Fruit fly (Drosophila melanogaster) whole organism, embryonic: ENCODE measurements around the gene Usp30.

Experiments used
- Bdp1 ChIP-seq: fragments of 200-800 bp; sonication (Bioruptor generic); optimal IDR thresholded peaks from 3 replicates; lab custom pipeline; 2016; ENCODE audit warnings: missing biosample characterization, missing genetic modification characterization
- CG11560 ChIP-seq: fragments of 200-800 bp; sonication (Bioruptor generic); IDR thresholded peaks from 3 replicates; pipeline ENCODE4 v1.3.6; 2022; ENCODE audit warnings: missing biosample characterization, missing genetic modification characterization
- CG12219 ChIP-seq: fragments of 200-800 bp; sonication (Bioruptor generic); optimal IDR thresholded peaks from 3 replicates; lab custom pipeline; 2018; ENCODE audit warnings: missing biosample characterization, mild to moderate bottlenecking, missing genetic modification characterization
- CG12236 ChIP-seq: fragments of 200-800 bp; sonication (Bioruptor generic); optimal IDR thresholded peaks from 2 replicates; lab custom pipeline; 2016; ENCODE audit warnings: missing biosample characterization, missing genetic modification characterization
- CG13775 ChIP-seq: fragments of 200-800 bp; sonication (Bioruptor generic); optimal IDR thresholded peaks from 3 replicates; lab custom pipeline; 2017; ENCODE audit warnings: missing biosample characterization, mild to moderate bottlenecking, missing genetic modification characterization
- CG14050 ChIP-seq: fragments of 200-800 bp; sonication (Bioruptor generic); IDR thresholded peaks from 3 replicates; pipeline ENCODE4 v1.3.6; 2022; ENCODE audit warnings: missing biosample characterization, missing genetic modification characterization
- CG15269 ChIP-seq: fragments of 200-800 bp; sonication (Bioruptor generic); optimal IDR thresholded peaks from 2 replicates; lab custom pipeline; 2018; ENCODE audit warnings: missing biosample characterization, mild to moderate bottlenecking, missing genetic modification characterization, moderate library complexity
- CG16779 ChIP-seq: fragments of 200-800 bp; sonication (Bioruptor generic); IDR thresholded peaks from 2 replicates; pipeline ENCODE4 v1.3.6; 2022; ENCODE audit warnings: missing biosample characterization, missing genetic modification characterization
- CG17328 ChIP-seq: fragments of 200-800 bp; sonication (Bioruptor generic); IDR thresholded peaks from 2 replicates; pipeline ENCODE4 v1.3.6; 2022; ENCODE audit warnings: missing biosample characterization, missing genetic modification characterization
- CG17802 ChIP-seq: fragments of 200-800 bp; sonication (Bioruptor generic); optimal IDR thresholded peaks from 2 replicates; lab custom pipeline; 2018; ENCODE audit warnings: missing biosample characterization, mild to moderate bottlenecking, missing genetic modification characterization, moderate library complexity
- CG17912 ChIP-seq: fragments of 200-800 bp; sonication (Bioruptor generic); optimal IDR thresholded peaks from 2 replicates; lab custom pipeline; 2018; ENCODE audit warnings: missing biosample characterization, mild to moderate bottlenecking, missing genetic modification characterization
- CG2712 ChIP-seq: fragments of 200-800 bp; optimal IDR thresholded peaks from 3 replicates; lab custom pipeline; 2019; ENCODE audit warnings: missing biosample characterization, mild to moderate bottlenecking, missing genetic modification characterization, moderate library complexity
- CG2889 ChIP-seq: fragments of 200-800 bp; sonication (Bioruptor generic); IDR thresholded peaks from 3 replicates; pipeline ENCODE4 v1.3.6; 2022; ENCODE audit warnings: missing biosample characterization, missing genetic modification characterization
- CG43689 ChIP-seq: fragments of 200-800 bp; sonication (Bioruptor generic); IDR thresholded peaks from 2 replicates; pipeline ENCODE4 v1.3.6; 2022; ENCODE audit warnings: missing biosample characterization, missing genetic modification characterization
- CG4424 ChIP-seq: fragments of 200-800 bp; sonication (Bioruptor generic); optimal IDR thresholded peaks from 3 replicates; lab custom pipeline; 2016; ENCODE audit warnings: missing biosample characterization, missing genetic modification characterization
- CG6813 ChIP-seq: fragments of 200-800 bp; sonication (Bioruptor generic); optimal IDR thresholded peaks from 2 replicates; lab custom pipeline; 2017; ENCODE audit warnings: missing biosample characterization, missing genetic modification characterization, mild to moderate bottlenecking, moderate library complexity, missing genetic modification reagents
- CHES-1-like ChIP-seq: fragments of 200-800 bp; sonication (Bioruptor generic); optimal IDR thresholded peaks from 2 replicates; lab custom pipeline; 2016; ENCODE audit warnings: missing biosample characterization, missing genetic modification characterization
- Chrac-16 ChIP-seq: fragments of 200-800 bp; sonication (Bioruptor generic); optimal IDR thresholded peaks from 3 replicates; lab custom pipeline; 2016; ENCODE audit warnings: missing biosample characterization, missing genetic modification characterization
- Fer1 ChIP-seq: fragments of 200-800 bp; sonication (Bioruptor generic); optimal IDR thresholded peaks from 2 replicates; lab custom pipeline; 2017; ENCODE audit warnings: missing biosample characterization, mild to moderate bottlenecking, missing genetic modification characterization
- Fer2 ChIP-seq: fragments of 200-800 bp; sonication (Bioruptor generic); optimal IDR thresholded peaks from 2 replicates; lab custom pipeline; 2018; ENCODE audit warnings: missing biosample characterization, mild to moderate bottlenecking, missing genetic modification characterization, moderate library complexity
- HLH3B ChIP-seq: fragments of 200-800 bp; sonication (Bioruptor generic); IDR thresholded peaks from 2 replicates; pipeline ENCODE4 v1.3.6; 2022; ENCODE audit warnings: missing biosample characterization, missing genetic modification characterization
- Hmr ChIP-seq: fragments of 200-800 bp; sonication (Bioruptor generic); optimal IDR thresholded peaks from 3 replicates; lab custom pipeline; 2017; ENCODE audit warnings: mild to moderate bottlenecking, missing biosample characterization, missing genetic modification reagents, missing genetic modification characterization
- Kr ChIP-seq: fragments of 200-800 bp; sonication (Bioruptor generic); optimal IDR thresholded peaks from 2 replicates; lab custom pipeline; 2017; ENCODE audit warnings: missing biosample characterization, mild to moderate bottlenecking, missing genetic modification characterization
- Med ChIP-seq: fragments of 200-800 bp; sonication (Bioruptor generic); peaks from one replicate; lab custom pipeline; 2016; ENCODE audit warnings: missing biosample characterization, missing genetic modification characterization, mild to moderate bottlenecking, inconsistent platforms, moderate library complexity
- Poxn ChIP-seq: fragments of 200-800 bp; sonication (Bioruptor generic); IDR thresholded peaks from 2 replicates; pipeline ENCODE4 v1.3.6; 2022; ENCODE audit warnings: missing biosample characterization, missing genetic modification characterization
- Six4 ChIP-seq: fragments of 200-800 bp; sonication (Bioruptor generic); optimal IDR thresholded peaks from 2 replicates; lab custom pipeline; 2016; ENCODE audit warnings: missing biosample characterization, missing genetic modification characterization
- Sry-β ChIP-seq: fragments of 200-800 bp; sonication (Bioruptor generic); optimal IDR thresholded peaks from 2 replicates; lab custom pipeline; 2018; ENCODE audit warnings: missing biosample characterization, mild to moderate bottlenecking, missing genetic modification characterization, moderate library complexity
- Trl ChIP-seq, 3 experiments: fragments of >200 bp in 2 of 3; fragments of 200-800 bp in 1 of 3; sonication (Bioruptor generic) in 1 of 3; optimal IDR thresholded peaks; 2 replicates in 1 of 3; 3 replicates in 2 of 3; lab custom pipeline; 2016 to 2017; ENCODE audit warnings: missing biosample characterization in 1 of 3, missing genetic modification characterization in 1 of 3
- Vsx1 ChIP-seq: fragments of 200-800 bp; sonication (Bioruptor generic); optimal IDR thresholded peaks from 2 replicates; lab custom pipeline; 2017; ENCODE audit warnings: missing biosample characterization, mild to moderate bottlenecking, missing genetic modification characterization, missing genetic modification reagents
- br ChIP-seq: fragments of >200 bp; optimal IDR thresholded peaks from 2 replicates; lab custom pipeline; 2017
- cg ChIP-seq: fragments of 200-800 bp; sonication (Bioruptor generic); optimal IDR thresholded peaks from 3 replicates; lab custom pipeline; 2019; ENCODE audit warnings: missing biosample characterization, mild to moderate bottlenecking, missing genetic modification characterization, moderate library complexity
- chif ChIP-seq, 2 experiments: fragments of 200-800 bp; sonication (Bioruptor generic); optimal IDR thresholded peaks; 3 replicates each; lab custom pipeline; 2016; ENCODE audit warnings: missing biosample characterization in 2 of 2, missing genetic modification characterization in 2 of 2
- dpn ChIP-seq, 2 experiments: fragments of 200-800 bp; sonication (Bioruptor generic); optimal IDR thresholded peaks; 3 replicates each; lab custom pipeline; 2016; ENCODE audit warnings: missing biosample characterization in 2 of 2, missing genetic modification characterization in 2 of 2
- emc ChIP-seq: fragments of 200-800 bp; sonication (Bioruptor generic); optimal IDR thresholded peaks from 2 replicates; lab custom pipeline; 2016; ENCODE audit warnings: missing biosample characterization, missing genetic modification characterization
- ftz-f1 ChIP-seq: fragments of 200-800 bp; sonication (Bioruptor generic); optimal IDR thresholded peaks from 2 replicates; lab custom pipeline; 2016; ENCODE audit warnings: missing biosample characterization, missing genetic modification characterization
- fu2 ChIP-seq: fragments of 200-800 bp; sonication (Bioruptor generic); optimal IDR thresholded peaks from 2 replicates; lab custom pipeline; 2016; ENCODE audit warnings: missing biosample characterization, missing genetic modification characterization
- ind ChIP-seq: fragments of 200-800 bp; sonication (Bioruptor generic); optimal IDR thresholded peaks from 3 replicates; lab custom pipeline; 2016; ENCODE audit warnings: missing biosample characterization, missing genetic modification characterization
- jigr1 ChIP-seq: fragments of 200-800 bp; sonication (Bioruptor generic); IDR thresholded peaks from 3 replicates; pipeline ENCODE4 v1.3.6; 2022; ENCODE audit warnings: missing biosample characterization, missing genetic modification characterization
- kay ChIP-seq: fragments of 200-800 bp; sonication (Bioruptor generic); optimal IDR thresholded peaks from 2 replicates; lab custom pipeline; 2016; ENCODE audit warnings: missing biosample characterization, missing genetic modification characterization
- klu ChIP-seq: fragments of 200-800 bp; sonication (Bioruptor generic); IDR thresholded peaks from 2 replicates; pipeline ENCODE4 v1.3.6; 2022; ENCODE audit warnings: missing biosample characterization, missing genetic modification characterization
- maf-S ChIP-seq: fragments of 200-800 bp; sonication (Bioruptor generic); optimal IDR thresholded peaks from 2 replicates; lab custom pipeline; 2016; ENCODE audit warnings: missing biosample characterization, missing genetic modification characterization
- mld ChIP-seq: fragments of 200-800 bp; sonication (Bioruptor generic); IDR thresholded peaks from 3 replicates; pipeline ENCODE4 v1.3.6; 2022; ENCODE audit warnings: missing biosample characterization, missing genetic modification characterization; ENCODE audit not compliant: partially characterized antibody
- nau ChIP-seq: fragments of 200-800 bp; sonication (Bioruptor generic); optimal IDR thresholded peaks from 3 replicates; lab custom pipeline; 2017; ENCODE audit warnings: missing biosample characterization, mild to moderate bottlenecking, missing genetic modification characterization, missing genetic modification reagents
- onecut ChIP-seq: fragments of 200-800 bp; sonication (Bioruptor generic); IDR thresholded peaks from 2 replicates; pipeline ENCODE4 v1.3.6; 2022; ENCODE audit warnings: missing biosample characterization, missing genetic modification characterization
- sens-2 ChIP-seq: fragments of 200-800 bp; sonication (Bioruptor generic); IDR thresholded peaks from 2 replicates; pipeline ENCODE4 v1.3.6; 2022; ENCODE audit warnings: missing biosample characterization, missing genetic modification characterization
- sisA ChIP-seq: fragments of 200-800 bp; sonication (Bioruptor generic); IDR thresholded peaks from 2 replicates; pipeline ENCODE4 v1.3.6; 2022; ENCODE audit warnings: missing biosample characterization, missing genetic modification characterization
- sr ChIP-seq: fragments of 200-800 bp; sonication (Bioruptor generic); IDR thresholded peaks from 3 replicates; pipeline ENCODE4 v1.3.6; 2022; ENCODE audit warnings: missing biosample characterization, missing genetic modification characterization
- stwl ChIP-seq: fragments of 200-800 bp; sonication (Bioruptor generic); optimal IDR thresholded peaks from 3 replicates; lab custom pipeline; 2018; ENCODE audit warnings: missing biosample characterization, mild to moderate bottlenecking, missing genetic modification characterization, moderate library complexity
- twi ChIP-seq: fragments of 200-800 bp; optimal IDR thresholded peaks from 2 replicates; lab custom pipeline; 2019; ENCODE audit warnings: missing biosample characterization, mild to moderate bottlenecking, missing genetic modification characterization, moderate library complexity
- z ChIP-seq: fragments of 200-800 bp; sonication (Bioruptor generic); IDR thresholded peaks from 3 replicates; pipeline ENCODE4 v1.3.6; 2022; ENCODE audit warnings: missing biosample characterization, missing genetic modification characterization

Usp30 gene

DNA sequence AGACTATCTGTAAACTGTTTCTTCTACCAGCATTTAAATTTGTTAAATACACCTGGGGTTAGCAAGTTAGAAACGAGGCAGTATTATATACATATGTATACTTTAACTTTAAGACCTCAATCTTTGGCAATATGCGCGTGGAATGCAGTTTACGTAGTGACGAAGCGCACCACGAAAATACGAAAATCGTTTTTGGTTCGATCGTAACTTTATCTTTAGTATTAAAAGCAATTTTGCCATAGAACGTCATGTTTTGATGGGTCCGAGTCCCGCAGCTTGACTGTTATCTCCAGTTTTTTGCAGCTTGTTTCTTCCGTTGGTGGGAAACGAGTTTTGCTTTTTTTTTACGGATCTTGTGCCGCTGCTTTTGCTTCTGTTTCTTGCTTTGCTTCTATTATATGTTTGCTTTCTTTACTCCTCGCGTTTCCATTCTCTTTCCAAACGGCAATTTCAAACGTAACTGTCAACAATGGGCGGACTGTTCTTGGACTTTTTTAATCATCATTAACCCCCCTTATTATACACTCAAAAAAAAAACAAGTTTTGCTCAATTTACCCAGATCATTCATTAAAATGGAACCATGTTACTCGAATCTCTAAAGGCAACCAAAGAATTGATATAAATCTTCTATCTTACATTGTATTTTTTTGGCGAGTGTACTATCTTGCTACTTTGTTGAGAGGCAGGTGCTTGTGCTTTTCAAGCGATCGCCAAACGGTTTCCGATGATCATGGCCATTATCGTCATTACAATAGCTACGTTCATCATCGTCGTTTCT lies 12.3 kb upstream of the Usp30 start (continued):
- no peak for TF ChIP-seq Kr (GFP tag; lab: Kevin White, UChicago)
- no peak for TF ChIP-seq CG2889
- peak; percentile 92 for TF ChIP-seq Med (GFP tag; lab: Kevin White, UChicago)
- TF ChIP-seq CG4424, result no peak
- TF ChIP-seq CG15269 (tag; lab: Kevin White, UChicago), result peak; percentile 7
- TF ChIP-seq Fer1 (GFP tag; lab: Kevin White, UChicago), result no peak
- no peak for TF ChIP-seq ftz-f1 (GFP tag; lab: Kevin White, UChicago)
- TF ChIP-seq CG17328 (GFP tag; lab: Robert Waterston, UW), result peak; percentile 39; the same call in 1 of the 2 replicates
- TF ChIP-seq Six4, result no peak
- TF ChIP-seq onecut (GFP tag; lab: Robert Waterston, UW), result no peak
- peak; percentile 24 for TF ChIP-seq CG13775 (GFP tag; lab: Kevin White, UChicago)
- TF ChIP-seq CG12236 (GFP tag; lab: Kevin White, UChicago), result no peak
- TF ChIP-seq CG6813 (GFP tag; lab: Kevin White, UChicago), result peak; percentile 35
- no peak for TF ChIP-seq CG43689 (GFP tag; lab: Robert Waterston, UW)
- peak; percentile 54 for TF ChIP-seq Hmr
- no peak for TF ChIP-seq Vsx1
- peak; percentile 47 for TF ChIP-seq maf-S (GFP tag; lab: Kevin White, UChicago)
- no peak for TF ChIP-seq mld (GFP tag; lab: Robert Waterston, UW)
- TF ChIP-seq sisA (GFP tag; lab: Robert Waterston, UW), result peak; percentile 43
- no peak for TF ChIP-seq jigr1 (GFP tag; lab: Robert Waterston, UW)
- no peak for TF ChIP-seq CG17912 (GFP tag; lab: Kevin White, UChicago)
- no peak for TF ChIP-seq sens-2 (GFP tag; lab: Robert Waterston, UW)
- TF ChIP-seq CG12219 (GFP tag; lab: Kevin White, UChicago), result no peak
- peak; percentile 42 for TF ChIP-seq ind (GFP tag; lab: Kevin White, UChicago)
- TF ChIP-seq fu2 (GFP tag; lab: Kevin White, UChicago), result peak; percentile 40
- TF ChIP-seq Bdp1 (GFP tag; lab: Kevin White, UChicago), result no peak
- no peak for TF ChIP-seq z
- TF ChIP-seq HLH3B (GFP tag; lab: Robert Waterston, UW), result no peak
- TF ChIP-seq Chrac-16 (GFP tag; lab: Kevin White, UChicago), result peak; percentile 17
- TF ChIP-seq Sry-β (GFP tag; lab: Kevin White, UChicago), result no peak
- TF ChIP-seq CG16779, result 0 out of 2 replicates have a peak, but pooled peaks have one; percentile 12
- no peak for TF ChIP-seq kay
- TF ChIP-seq Fer2 (tag; lab: Kevin White, UChicago), result no peak
- no peak for TF ChIP-seq nau (GFP tag; lab: Kevin White, UChicago)
- TF ChIP-seq CG2712 (tag; lab: Kevin White, UChicago), result peak; percentile 30
- no peak for TF ChIP-seq Trl (optimal IDR thresholded peaks at IDR 0.05; lab: Kevin White, UChicago)
- TF ChIP-seq Trl (GFP tag; optimal IDR thresholded peaks at IDR 0.05; lab: Kevin White, UChicago), result no peak
- no peak for TF ChIP-seq cg (GFP tag; lab: Kevin White, UChicago)
- TF ChIP-seq br (lab: Kevin White, UChicago), result no peak
- TF ChIP-seq CG17802, result peak; percentile 3
- TF ChIP-seq dpn (GFP tag; optimal IDR thresholded peaks at IDR 0.05; lab: Kevin White, UChicago), result peak; percentile 42 to 50
- 0 out of 2 replicates have a peak, but pooled peaks have one; percentile 17 for TF ChIP-seq klu
- TF ChIP-seq Poxn (GFP tag; lab: Robert Waterston, UW), result 0 out of 2 replicates have a peak, but pooled peaks have one; percentile 46
- TF ChIP-seq twi (tag; lab: Kevin White, UChicago), result no peak
- TF ChIP-seq CHES-1-like (GFP tag; lab: Kevin White, UChicago), result peak; percentile 31
- TF ChIP-seq sr, result no peak
- no peak for TF ChIP-seq CG11560
- TF ChIP-seq stwl (tag; lab: Kevin White, UChicago), result no peak
- TF ChIP-seq emc (GFP tag; lab: Kevin White, UChicago), result no peak
- no peak for TF ChIP-seq CG14050 (GFP tag; lab: Robert Waterston, UW)
- TF ChIP-seq chif (GFP tag; optimal IDR thresholded peaks at IDR 0.05; lab: Kevin White, UChicago), result peak; percentile 11 to 31
